Worm (Caenorhabditis elegans) whole organism, L4/young adult: ENCODE measurements around the gene C15F1.5.

Experiments
- dao-5 ChIP-seq: sonication (generic microtip); optimal IDR thresholded peaks from 2 replicates; lab custom pipeline; 2016; ENCODE audit warnings: missing genotype, missing genetic modification characterization, moderate library complexity, missing compliant biosample characterization
- him-1 ChIP-seq: sonication (generic microtip); optimal IDR thresholded peaks from 2 replicates; lab custom pipeline; 2016; ENCODE audit warnings: missing genotype, missing genetic modification reagents, missing genetic modification characterization, missing compliant biosample characterization

ce11 chrII:6951250-6951806, 19.1 kb downstream of the C15F1.5 start, which contains the start of the genes malt-1 and ceh-38:
- TF ChIP-seq him-1 (tag; lab: Kevin White, UChicago) (peak; percentile 95), dao-5 (tag; lab: Kevin White, UChicago) (peak; percentile 10)
